Worm (Caenorhabditis elegans): Measurements from ENCODE around the gene atgp-1.

atgp-1 gene

DNA sequence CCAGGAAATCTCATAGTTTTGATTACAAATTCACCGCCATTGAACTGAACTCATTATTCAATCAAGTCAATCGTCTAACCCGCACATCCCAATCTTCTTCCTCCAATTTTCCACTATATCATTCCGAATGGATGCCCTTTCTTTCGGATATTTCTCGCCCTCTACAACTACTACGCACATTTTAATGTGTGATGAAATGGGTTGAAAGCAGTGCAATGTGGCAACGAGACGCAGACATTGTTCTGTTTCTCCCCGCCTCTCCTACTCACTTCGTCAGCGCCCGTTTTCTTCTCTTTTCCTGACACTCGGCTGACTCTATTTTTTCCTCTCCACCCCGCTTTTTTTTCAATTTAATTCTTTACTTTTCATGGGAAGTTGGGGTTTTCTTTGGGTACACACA is 514 bp upstream of the atgp-1 start (continued):
- TF ChIP-seq pat-9 (tag; optimal IDR thresholded peaks at IDR 0.05) (no peak), hlh-30 (tag; optimal IDR thresholded peaks at IDR 0.05; ENCODE audit: insufficient read depth) (no peak), fkh-6 (tag; optimal IDR thresholded peaks at IDR 0.05) (peak; percentile 74), ceh-22 (tag; optimal IDR thresholded peaks at IDR 0.05) (no peak), pag-3 (tag; optimal IDR thresholded peaks at IDR 0.05; ENCODE audit: borderline replicate concordance) (no peak), ceh-45 (GFP tag; IDR thresholded peaks at IDR 0.05) (no peak), ama-1 (optimal IDR thresholded peaks at IDR 0.05) (no peak), ceh-31 (tag; optimal IDR thresholded peaks at IDR 0.05) (peak; percentile 53), unc-86 (tag; optimal IDR thresholded peaks at IDR 0.05) (no peak), npax-4 (tag; optimal IDR thresholded peaks at IDR 0.05) (no peak), unc-42 (tag; optimal IDR thresholded peaks at IDR 0.05) (peak; percentile 93), tbx-2 (tag; optimal IDR thresholded peaks at IDR 0.05) (peak; percentile 69), ceh-14 (tag; optimal IDR thresholded peaks at IDR 0.05) (peak; percentile 48), rnt-1 (tag; optimal IDR thresholded peaks at IDR 0.05) (peak; percentile 65)

DNA sequence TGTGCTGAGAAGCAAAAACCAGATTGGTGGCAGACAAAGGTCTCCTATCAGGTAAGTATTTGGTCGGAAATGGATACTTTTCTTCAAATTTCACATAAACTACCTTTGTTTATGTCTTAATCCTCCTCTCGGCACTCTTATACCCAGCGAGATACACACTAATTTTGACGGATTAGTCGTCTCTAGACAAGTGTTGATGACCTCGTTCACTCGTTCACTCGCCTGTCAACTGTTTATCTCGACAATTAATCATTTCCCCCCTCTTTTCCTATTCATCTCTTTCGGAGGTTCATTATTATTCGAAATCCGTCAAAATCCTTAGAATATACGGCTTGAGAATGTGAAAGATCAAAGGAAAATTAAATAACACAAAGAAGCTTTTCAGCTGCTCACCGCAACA is 560 bp downstream of the atgp-1 start:
- TF ChIP-seq fkh-10 (GFP tag; optimal IDR thresholded peaks at IDR 0.05) = no peak
- peak; percentile 98 for TF ChIP-seq unc-55 (GFP tag; optimal IDR thresholded peaks at IDR 0.05)
- no peak for TF ChIP-seq F13H6.1 (tag; optimal IDR thresholded peaks at IDR 0.05)

DNA sequence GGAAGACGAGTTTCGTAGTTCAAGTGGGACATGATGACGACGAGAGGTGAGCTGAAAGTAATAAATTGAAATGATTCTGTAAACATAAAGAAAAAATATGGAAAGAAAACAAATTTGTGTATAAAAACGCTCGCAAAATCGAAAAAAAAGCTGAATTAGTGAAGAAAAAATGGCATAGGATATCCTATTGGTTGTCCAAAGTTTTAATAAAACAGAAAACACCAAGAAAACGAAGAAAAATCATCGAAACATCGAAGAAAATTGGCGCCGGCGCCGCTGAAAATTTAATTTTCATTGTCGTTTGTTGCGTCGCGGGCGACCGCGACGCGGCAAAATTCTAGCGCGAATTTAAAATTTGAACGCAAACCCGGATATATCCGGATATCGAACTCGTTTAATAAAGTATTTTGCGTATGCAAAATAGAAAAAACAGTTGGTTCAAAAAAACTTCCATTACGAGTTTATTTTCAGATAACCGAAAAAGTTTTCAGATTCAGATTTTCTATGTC is 4.5 kb downstream of the atgp-1 start, which contains the start of gene gln-5:
gln-5 (minus strand) TSS at position 51 of the 509 bp plus-strand sequence.
- TF ChIP-seq ceh-34 (tag; optimal IDR thresholded peaks at IDR 0.05) = no peak
- TF ChIP-seq hlh-30 (tag; optimal IDR thresholded peaks at IDR 0.05; ENCODE audit: insufficient read depth) = no peak
- TF ChIP-seq pros-1 (tag; optimal IDR thresholded peaks at IDR 0.05) = no peak
- TF ChIP-seq madf-2 (tag; optimal IDR thresholded peaks at IDR 0.05) = no peak
- TF ChIP-seq pha-4 (tag; optimal IDR thresholded peaks at IDR 0.05) = no peak
- TF ChIP-seq gmeb-2 (tag; optimal IDR thresholded peaks at IDR 0.05) = no peak
- no peak for TF ChIP-seq ama-1 (optimal IDR thresholded peaks at IDR 0.05)
- TF ChIP-seq sox-2 (GFP tag; IDR thresholded peaks at IDR 0.05) = no peak
- TF ChIP-seq nfya-1 (tag; optimal IDR thresholded peaks at IDR 0.05) = no peak
- no peak for TF ChIP-seq unc-42 (tag; optimal IDR thresholded peaks at IDR 0.05)
- TF ChIP-seq ztf-16 (tag; optimal IDR thresholded peaks at IDR 0.05) = no peak
- no peak for TF ChIP-seq pax-1 (tag; optimal IDR thresholded peaks at IDR 0.05)
- TF ChIP-seq odd-2 (tag; optimal IDR thresholded peaks at IDR 0.05) = no peak

DNA sequence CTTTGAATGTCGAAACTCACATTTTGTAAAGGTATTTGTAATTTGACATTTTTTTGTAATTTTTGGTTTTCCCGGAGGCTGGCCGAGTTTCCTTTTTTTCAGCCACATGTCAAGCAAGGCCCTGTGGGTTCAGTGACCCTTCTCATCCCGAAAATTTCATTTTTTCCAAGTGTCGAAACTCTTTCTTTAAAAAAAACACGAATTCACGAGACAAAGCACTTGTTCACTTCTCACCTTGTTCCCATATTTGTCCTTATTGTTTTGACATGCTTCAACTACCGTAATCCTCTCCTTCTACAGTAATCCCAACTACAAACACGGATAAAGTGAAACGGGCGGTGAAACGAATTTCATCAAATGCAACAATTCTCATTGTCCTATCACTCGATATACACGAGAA is 6.1 kb downstream of the atgp-1 start, which contains the start of gene lhfp-4:
lhfp-4 (plus strand) TSS at position 301 of the 400 bp plus-strand sequence.
- peak; percentile 90 for TF ChIP-seq pax-1 (tag; optimal IDR thresholded peaks at IDR 0.05)
- no peak for TF ChIP-seq ceh-31 (tag; optimal IDR thresholded peaks at IDR 0.05)
- TF ChIP-seq K02D7.2 (tag; optimal IDR thresholded peaks at IDR 0.05) = no peak

DNA sequence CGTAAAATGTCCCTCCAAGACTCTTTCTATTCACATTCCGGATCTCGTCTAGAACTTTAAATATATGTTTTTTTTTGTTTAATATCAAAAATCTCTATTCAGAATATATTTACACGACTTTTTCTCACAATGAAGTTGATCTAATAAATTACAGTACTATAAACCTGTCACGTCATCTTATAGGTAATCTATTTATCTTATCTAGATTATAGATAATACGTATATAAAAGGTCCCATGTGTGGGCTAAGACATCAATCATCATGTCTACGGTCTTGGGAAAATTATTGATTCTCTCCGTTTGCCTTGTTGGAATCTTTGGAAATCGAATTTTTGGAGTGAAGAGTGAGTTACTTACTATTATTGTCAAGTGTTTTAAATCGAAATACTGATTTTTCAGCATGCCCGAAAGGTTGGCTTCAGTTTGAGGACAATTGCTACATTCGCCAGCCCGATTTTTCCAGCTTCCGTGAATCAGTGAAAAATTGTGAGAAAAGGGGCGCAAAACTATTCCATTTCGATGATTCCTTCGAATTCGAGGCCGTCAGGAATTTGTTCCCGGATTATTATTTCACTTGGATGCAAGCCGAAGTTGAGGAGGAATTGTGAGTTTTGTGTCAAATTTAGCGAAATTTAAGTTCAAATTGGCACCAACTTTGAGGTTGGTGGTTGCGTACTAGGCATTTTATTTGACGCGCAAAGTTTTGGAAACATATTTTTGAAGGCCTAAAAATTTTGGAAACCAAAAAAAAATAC is 7.7 kb downstream of the atgp-1 start, which contains the start of gene clec-196:
clec-196 (plus strand) TSS at position 252 of the 754 bp plus-strand sequence.
- TF ChIP-seq ceh-6 (GFP tag; optimal IDR thresholded peaks at IDR 0.05) (no peak), syd-9 (tag; optimal IDR thresholded peaks at IDR 0.05) (no peak), ceh-19 (GFP tag; optimal IDR thresholded peaks at IDR 0.05) (no peak), hlh-30 (tag; optimal IDR thresholded peaks at IDR 0.05; ENCODE audit: insufficient read depth) (no peak), unc-55 (GFP tag; optimal IDR thresholded peaks at IDR 0.05) (peak; percentile 74), ceh-45 (GFP tag; IDR thresholded peaks at IDR 0.05) (no peak), ceh-14 (tag; optimal IDR thresholded peaks at IDR 0.05) (no peak)
